Worm (Caenorhabditis elegans) whole organism, L2 larva: Measurements from ENCODE around the gene ugt-59.
A peak's percentile ranks its signal among the peaks of the same experiment; 100 is the strongest.

Experiments
- C34F6.9 ChIP-seq: fragments of 150-350 bp; optimal IDR thresholded peaks from 2 replicates; lab custom pipeline; 2014; ENCODE audit warnings: missing biosample characterization, missing genetic modification characterization
- F13H6.1 ChIP-seq: sonication (generic microtip); optimal IDR thresholded peaks from 2 replicates; lab custom pipeline; 2016; ENCODE audit warnings: missing genetic modification characterization, missing compliant biosample characterization
- R02D3.7 ChIP-seq: fragments of 150-350 bp; optimal IDR thresholded peaks from 2 replicates; lab custom pipeline; 2014; ENCODE audit warnings: missing biosample characterization, missing genetic modification characterization
- Y55F3AM.14 ChIP-seq: fragments of 200-800 bp; sonication (Bioruptor generic); optimal IDR thresholded peaks from 2 replicates; lab custom pipeline; 2018; ENCODE audit warnings: mild to moderate bottlenecking, missing genetic modification characterization, missing compliant biosample characterization
- ZK546.5 ChIP-seq: sonication (generic microtip); optimal IDR thresholded peaks from 2 replicates; lab custom pipeline; 2017; ENCODE audit warnings: missing biosample characterization, missing genetic modification characterization
- aly-2 ChIP-seq: fragments of 150-350 bp; optimal IDR thresholded peaks from 2 replicates; lab custom pipeline; 2014; ENCODE audit warnings: missing biosample characterization, missing genetic modification characterization
- ama-1 ChIP-seq: fragments of 150-350 bp; optimal IDR thresholded peaks from 2 replicates; lab custom pipeline; 2018; ENCODE audit warnings: inconsistent platforms
- blmp-1 ChIP-seq: sonication (generic microtip); optimal IDR thresholded peaks from 2 replicates; lab custom pipeline; 2017; ENCODE audit warnings: missing genetic modification characterization, mild to moderate bottlenecking, missing compliant biosample characterization, antibody characterized with exemption, moderate library complexity; ENCODE audit not compliant: insufficient read depth
- ceh-16 ChIP-seq: fragments of 150-350 bp; optimal IDR thresholded peaks from 2 replicates; lab custom pipeline; 2014; ENCODE audit warnings: missing biosample characterization, missing genetic modification characterization
- crh-2 ChIP-seq: sonication (generic microtip); optimal IDR thresholded peaks from 2 replicates; lab custom pipeline; 2017; ENCODE audit warnings: missing biosample characterization, missing genetic modification characterization
- dmd-4 ChIP-seq: sonication (generic microtip); optimal IDR thresholded peaks from 2 replicates; lab custom pipeline; 2017; ENCODE audit warnings: missing biosample characterization, missing genetic modification characterization
- egl-27 ChIP-seq: sonication (generic microtip); optimal IDR thresholded peaks from 3 replicates; lab custom pipeline; 2017; ENCODE audit warnings: missing biosample characterization, missing genetic modification reagents, missing genetic modification characterization
- elt-1 ChIP-seq: fragments of 150-350 bp; optimal IDR thresholded peaks from 2 replicates; lab custom pipeline; 2014; ENCODE audit warnings: missing biosample characterization, missing genetic modification characterization
- gmeb-1 ChIP-seq: fragments of 150-350 bp; optimal IDR thresholded peaks from 2 replicates; lab custom pipeline; 2014; ENCODE audit warnings: missing biosample characterization, missing genetic modification characterization
- lin-11 ChIP-seq: fragments of 150-350 bp; sonication (generic microtip); optimal IDR thresholded peaks from 2 replicates; lab custom pipeline; 2014; ENCODE audit warnings: missing biosample characterization, missing genetic modification characterization, inconsistent platforms, mixed read lengths
- lin-13 ChIP-seq: fragments of 150-350 bp; optimal IDR thresholded peaks from 2 replicates; lab custom pipeline; 2014; ENCODE audit warnings: missing biosample characterization, missing genetic modification reagents, missing genetic modification characterization
- lin-39 ChIP-seq: fragments of 150-350 bp; optimal IDR thresholded peaks from 2 replicates; lab custom pipeline; 2014; ENCODE audit warnings: missing biosample characterization, missing genetic modification reagents, missing genetic modification characterization
- lsy-2 ChIP-seq, 2 experiments: fragments of 150-350 bp in 1 of 2; sonication (generic microtip) in 1 of 2; optimal IDR thresholded peaks; 2 replicates each; lab custom pipeline; 2014 to 2017; ENCODE audit warnings: missing biosample characterization in 2 of 2, missing genetic modification characterization in 2 of 2
- mab-5 ChIP-seq: fragments of 150-350 bp; optimal IDR thresholded peaks from 2 replicates; lab custom pipeline; 2014; ENCODE audit warnings: missing biosample characterization, missing genetic modification characterization
- mdl-1 ChIP-seq, 2 experiments: fragments of 150-350 bp in 1 of 2; sonication (generic microtip) in 1 of 2; optimal IDR thresholded peaks; 2 replicates each; lab custom pipeline; 2017; ENCODE audit warnings: missing biosample characterization in 2 of 2, missing genetic modification characterization in 2 of 2
- nhr-10 ChIP-seq: sonication (generic microtip); optimal IDR thresholded peaks from 2 replicates; lab custom pipeline; 2017; ENCODE audit warnings: missing biosample characterization, missing genetic modification characterization
- nhr-12 ChIP-seq: fragments of 150-350 bp; optimal IDR thresholded peaks from 2 replicates; lab custom pipeline; 2014; ENCODE audit warnings: missing biosample characterization, missing genetic modification characterization
- nhr-129 ChIP-seq: fragments of 150-350 bp; optimal IDR thresholded peaks from 2 replicates; lab custom pipeline; 2014; ENCODE audit warnings: missing biosample characterization, missing genetic modification characterization
- nhr-21 ChIP-seq: fragments of 150-350 bp; optimal IDR thresholded peaks from 2 replicates; lab custom pipeline; 2014; ENCODE audit warnings: missing biosample characterization, missing genetic modification characterization
- nhr-237 ChIP-seq: fragments of 150-350 bp; optimal IDR thresholded peaks from 2 replicates; lab custom pipeline; 2014; ENCODE audit warnings: missing biosample characterization, missing genetic modification characterization
- nhr-25 ChIP-seq: fragments of 150-350 bp; sonication (generic microtip); optimal IDR thresholded peaks from 3 replicates; lab custom pipeline; 2014; ENCODE audit warnings: missing biosample characterization, missing genetic modification characterization
- nhr-6 ChIP-seq: fragments of 150-350 bp; optimal IDR thresholded peaks from 2 replicates; lab custom pipeline; 2014; ENCODE audit warnings: missing biosample characterization, missing genetic modification characterization
- nhr-77 ChIP-seq: fragments of 150-350 bp; optimal IDR thresholded peaks from 2 replicates; lab custom pipeline; 2014; ENCODE audit warnings: missing biosample characterization, missing genetic modification characterization
- peb-1 ChIP-seq: fragments of 150-350 bp; optimal IDR thresholded peaks from 2 replicates; lab custom pipeline; 2014; ENCODE audit warnings: missing biosample characterization, missing genetic modification characterization
- sem-4 ChIP-seq: fragments of 150-350 bp; optimal IDR thresholded peaks from 2 replicates; lab custom pipeline; 2014; ENCODE audit warnings: missing biosample characterization, missing genetic modification reagents, missing genetic modification characterization
- skn-1 ChIP-seq: sonication (generic microtip); optimal IDR thresholded peaks from 2 replicates; lab custom pipeline; 2017; ENCODE audit warnings: missing biosample characterization, missing genetic modification characterization
- sma-3 ChIP-seq: sonication (generic microtip); optimal IDR thresholded peaks from 2 replicates; lab custom pipeline; 2016; ENCODE audit warnings: missing genetic modification reagents, missing genetic modification characterization, missing compliant biosample characterization
- sma-9 ChIP-seq, 2 experiments: fragments of 150-350 bp in 1 of 2; sonication (generic microtip) in 1 of 2; optimal IDR thresholded peaks; 2 replicates each; lab custom pipeline; 2014 to 2016; ENCODE audit warnings: missing genetic modification characterization in 2 of 2, mild to moderate bottlenecking in 1 of 2, missing biosample characterization in 1 of 2, missing compliant biosample characterization in 1 of 2, missing genetic modification reagents in 1 of 2, moderate library complexity in 1 of 2
- snpc-4 ChIP-seq: fragments of 150-350 bp; optimal IDR thresholded peaks from 2 replicates; lab custom pipeline; 2014; ENCODE audit warnings: missing biosample characterization, missing genetic modification characterization
- unc-39 ChIP-seq: fragments of 150-350 bp; optimal IDR thresholded peaks from 2 replicates; lab custom pipeline; 2014; ENCODE audit warnings: missing biosample characterization, missing genetic modification characterization
- unc-55 ChIP-seq: fragments of 150-350 bp; sonication (generic microtip); optimal IDR thresholded peaks from 3 replicates; lab custom pipeline; 2014; ENCODE audit warnings: missing biosample characterization, missing genetic modification reagents, missing genetic modification characterization
- ztf-1 ChIP-seq: fragments of 200-800 bp; sonication (Bioruptor generic); conservative IDR thresholded peaks from 2 replicates; pipeline ENCODE4 v1.3.6; 2022; ENCODE audit warnings: missing genetic modification characterization, missing compliant biosample characterization
- ztf-11 ChIP-seq: sonication (generic microtip); optimal IDR thresholded peaks from 2 replicates; lab custom pipeline; 2017; ENCODE audit warnings: missing biosample characterization, missing genetic modification characterization

ugt-59 gene

DNA sequence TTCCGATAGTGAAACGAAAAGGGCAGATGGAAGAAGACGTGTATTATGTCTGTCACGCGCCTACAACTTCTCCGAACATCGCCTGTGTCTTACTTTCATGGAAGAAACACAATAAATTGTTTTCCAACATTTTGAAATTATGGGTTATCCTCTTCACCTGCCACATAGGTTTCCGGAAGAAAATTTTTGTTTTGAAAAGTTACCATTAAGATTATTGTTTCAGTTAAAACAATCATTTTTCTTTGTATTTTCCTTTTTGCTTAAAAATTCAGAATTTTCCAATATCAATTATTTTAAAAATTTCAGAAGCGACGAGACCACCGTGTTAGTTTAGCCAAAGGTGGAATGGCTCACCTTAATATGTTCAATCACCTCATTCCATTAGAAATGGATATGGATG is 14.2 kb downstream of the ugt-59 start, which contains the start of gene mask-1:
Gene mask-1 (plus strand): TSS at position 301 of the 400 bp plus-strand sequence.
- TF ChIP-seq sma-9 (GFP tag; optimal IDR thresholded peaks at IDR 0.05; lab: Kevin White, UChicago) (no peak), sma-9 (tag; optimal IDR thresholded peaks at IDR 0.05; lab: Kevin White, UChicago) (no peak), ZK546.5 (tag; lab: Kevin White, UChicago) (no peak), unc-39 (tag; lab: Kevin White, UChicago) (no peak), lin-13 (no peak), elt-1 (tag; lab: Kevin White, UChicago) (no peak), ceh-16 (no peak), nhr-237 (tag; lab: Kevin White, UChicago) (no peak)

ce11 chrIV:10380626-10381025 is 20.2 kb downstream of the ugt-59 start:
- TF ChIP-seq ceh-16 (no peak), crh-2 (tag; lab: Kevin White, UChicago) (peak; percentile 41), lsy-2 (tag; optimal IDR thresholded peaks at IDR 0.05; lab: Kevin White, UChicago) (peak in 1 of 2 experiments; percentile 65), mdl-1 (tag; optimal IDR thresholded peaks at IDR 0.05; lab: Kevin White, UChicago) (peak; percentile 1 to 76), R02D3.7 (tag; lab: Kevin White, UChicago) (no peak), aly-2 (no peak), ZK546.5 (tag; lab: Kevin White, UChicago) (no peak), C34F6.9 (tag; lab: Kevin White, UChicago) (peak; percentile 79), nhr-10 (tag; lab: Kevin White, UChicago) (no peak), ama-1 (lab: Kevin White, UChicago) (no peak), nhr-77 (tag; lab: Kevin White, UChicago) (no peak), F13H6.1 (tag; lab: Kevin White, UChicago) (no peak), sem-4 (tag; lab: Kevin White, UChicago) (peak; percentile 23), gmeb-1 (tag; lab: Kevin White, UChicago) (no peak), sma-9 (GFP tag; optimal IDR thresholded peaks at IDR 0.05; lab: Kevin White, UChicago) (peak; percentile 63), sma-9 (tag; optimal IDR thresholded peaks at IDR 0.05; lab: Kevin White, UChicago) (no peak), ztf-11 (no peak), nhr-25 (peak; percentile 55), Y55F3AM.14 (GFP tag; lab: Kevin White, UChicago) (no peak), lin-39 (tag; lab: Kevin White, UChicago) (no peak), skn-1 (tag; lab: Kevin White, UChicago) (no peak), ztf-1 (GFP tag; lab: Robert Waterston, UW) (no peak), nhr-129 (peak; percentile 66), mab-5 (tag; lab: Kevin White, UChicago) (no peak), lin-11 (tag; lab: Kevin White, UChicago) (peak; percentile 40), nhr-6 (tag; lab: Kevin White, UChicago) (no peak), snpc-4 (tag; lab: Kevin White, UChicago) (peak; percentile 24), nhr-21 (peak; percentile 71), blmp-1 (tag; lab: Kevin White, UChicago) (no peak), dmd-4 (tag; lab: Kevin White, UChicago) (no peak), unc-55 (GFP tag; lab: Kevin White, UChicago) (no peak), sma-3 (GFP tag; lab: Kevin White, UChicago) (peak; percentile 53), nhr-12 (tag; lab: Kevin White, UChicago) (no peak)
- TF ChIP-seq, all 48 proteins: peak for 12

ce11 chrIV:10381035-10381434 is 20.6 kb downstream of the ugt-59 start:
- no peak for TF ChIP-seq nhr-12 (tag; lab: Kevin White, UChicago)
- TF ChIP-seq egl-27 (tag; lab: Kevin White, UChicago): no peak
- TF ChIP-seq ztf-1 (GFP tag; lab: Robert Waterston, UW): no peak
- TF ChIP-seq lin-11 (tag; lab: Kevin White, UChicago): no peak
- no peak for TF ChIP-seq sem-4 (tag; lab: Kevin White, UChicago)
- no peak for TF ChIP-seq R02D3.7 (tag; lab: Kevin White, UChicago)
- no peak for TF ChIP-seq Y55F3AM.14 (GFP tag; lab: Kevin White, UChicago)
- no peak for TF ChIP-seq nhr-237 (tag; lab: Kevin White, UChicago)
- TF ChIP-seq skn-1 (tag; lab: Kevin White, UChicago): no peak
- TF ChIP-seq ama-1 (lab: Kevin White, UChicago): no peak
- TF ChIP-seq peb-1 (tag; lab: Kevin White, UChicago): no peak
